Worm (Caenorhabditis elegans) whole organism, young adult: ENCODE measurements around the gene C53C7.3.

Source experiments
- F49E8.2 ChIP-seq: sonication (generic microtip); optimal IDR thresholded peaks from 3 replicates; lab custom pipeline; 2017; ENCODE audit warnings: missing genetic modification characterization, mild to moderate bottlenecking, missing compliant biosample characterization, antibody characterized with exemption, moderate library complexity; ENCODE audit not compliant: insufficient read depth
- F55B11.4 ChIP-seq: sonication (generic microtip); optimal IDR thresholded peaks from 2 replicates; lab custom pipeline; 2016; ENCODE audit warnings: missing compliant biosample characterization, missing genetic modification characterization, borderline replicate concordance; ENCODE audit not compliant: insufficient read depth
- K12H6.12 ChIP-seq: fragments of 200-800 bp; sonication (Bioruptor generic); optimal IDR thresholded peaks from 2 replicates; lab custom pipeline; 2018; ENCODE audit warnings: mild to moderate bottlenecking, missing genetic modification characterization, missing compliant biosample characterization
- ama-1 ChIP-seq, 3 experiments: fragments of 150-350 bp in 1 of 3; sonication (generic microtip) in 2 of 3; optimal IDR thresholded peaks; 2 replicates each; lab custom pipeline; 2014 to 2018; ENCODE audit warnings: missing biosample characterization in 2 of 3, missing genetic modification characterization in 2 of 3, missing genetic modification reagents in 2 of 3
- attf-6 ChIP-seq: fragments of 200-800 bp; sonication (Bioruptor generic); IDR thresholded peaks from 2 replicates; pipeline ENCODE4 v1.3.6; 2022; ENCODE audit warnings: missing genetic modification reagents, missing genetic modification characterization, missing compliant biosample characterization
- dpff-1 ChIP-seq: sonication (generic microtip); optimal IDR thresholded peaks from 2 replicates; lab custom pipeline; 2017; ENCODE audit warnings: mild to moderate bottlenecking, missing genetic modification characterization, missing compliant biosample characterization
- efl-1 ChIP-seq: fragments of 150-350 bp; optimal IDR thresholded peaks from 2 replicates; lab custom pipeline; 2014; ENCODE audit warnings: missing biosample characterization, missing genetic modification reagents, missing genetic modification characterization
- hsf-1 ChIP-seq: fragments of 200-800 bp; sonication (Bioruptor generic); IDR thresholded peaks from 2 replicates; pipeline ENCODE4 v1.3.6; 2022; ENCODE audit warnings: missing genetic modification reagents, missing genetic modification characterization, missing compliant biosample characterization
- madf-10 ChIP-seq: sonication (generic microtip); optimal IDR thresholded peaks from 2 replicates; lab custom pipeline; 2016; ENCODE audit warnings: mild to moderate bottlenecking, missing genetic modification characterization, missing compliant biosample characterization
- madf-6 ChIP-seq: fragments of 200-800 bp; sonication (Bioruptor generic); IDR thresholded peaks from 2 replicates; pipeline ENCODE4 v1.3.6; 2022; ENCODE audit warnings: missing genetic modification reagents, missing genetic modification characterization, missing compliant biosample characterization
- mel-28 ChIP-seq: sonication (generic microtip); optimal IDR thresholded peaks from 2 replicates; lab custom pipeline; 2016; ENCODE audit warnings: borderline replicate concordance, mild to moderate bottlenecking, missing genetic modification characterization, missing compliant biosample characterization
- nhr-90 ChIP-seq: sonication (generic microtip); optimal IDR thresholded peaks from 2 replicates; lab custom pipeline; 2016; ENCODE audit warnings: missing genotype, mild to moderate bottlenecking, missing genetic modification characterization, missing compliant biosample characterization
- snpc-4 ChIP-seq, 5 experiments: fragments of 150-350 bp in 1 of 5; sonication (generic microtip) in 4 of 5; optimal IDR thresholded peaks; 2 replicates each; lab custom pipeline; 2014 to 2018; ENCODE audit warnings: missing genetic modification characterization in 5 of 5, missing biosample characterization in 3 of 5, antibody characterized with exemption in 2 of 5, mild to moderate bottlenecking in 2 of 5, missing compliant biosample characterization in 2 of 5, missing genotype in 2 of 5, moderate library complexity in 2 of 5, missing genetic modification reagents in 1 of 5

- TF ChIP-seq snpc-4 (GFP tag; optimal IDR thresholded peaks at IDR 0.05; lab: Kevin White, UChicago) (no peak), snpc-4 (tag; optimal IDR thresholded peaks at IDR 0.05; lab: Kevin White, UChicago) (no peak), hsf-1 (GFP tag; lab: Robert Waterston, UW) (no peak), efl-1 (GFP tag; lab: Kevin White, UChicago) (no peak), madf-10 (no peak), dpff-1 (no peak), ama-1 (optimal IDR thresholded peaks at IDR 0.05; lab: Kevin White, UChicago) (no peak), ama-1 (GFP tag; optimal IDR thresholded peaks at IDR 0.05; lab: Kevin White, UChicago) (no peak), F55B11.4 (no peak), nhr-90 (tag; lab: Kevin White, UChicago) (no peak), madf-6 (no peak), mel-28 (tag; lab: Kevin White, UChicago) (no peak), F49E8.2 (tag; lab: Kevin White, UChicago) (no peak), attf-6 (GFP tag; lab: Robert Waterston, UW) (no peak), K12H6.12 (tag; lab: Kevin White, UChicago) (no peak)
Observed at ce11 chrX:13082326-13082725, 34.0 kb downstream of the C53C7.3 start, which contains the start of gene str-10.
